Worm (Caenorhabditis elegans): Measurements from ENCODE around the gene nhr-6.

- TF ChIP-seq nhr-12 (tag; optimal IDR thresholded peaks at IDR 0.05) (no peak), nhr-28 (tag; optimal IDR thresholded peaks at IDR 0.05) (no peak), elt-1 (tag; optimal IDR thresholded peaks at IDR 0.05; ENCODE audit: borderline replicate concordance, insufficient read depth) (no peak), ces-1 (GFP tag; optimal IDR thresholded peaks at IDR 0.05) (no peak), mep-1 (tag; optimal IDR thresholded peaks at IDR 0.05) (no peak), unc-62 (GFP tag; optimal IDR thresholded peaks at IDR 0.05) (no peak), lin-13 (tag; optimal IDR thresholded peaks at IDR 0.05) (no peak), nhr-76 (tag; optimal IDR thresholded peaks at IDR 0.05) (no peak)
Observed at ce11 chrIII:3546323-3546722, 27.1 kb upstream of the nhr-6 start, which contains the start of gene C54C6.7.

Data from whole organism, mixed stage, embryonic.